Worm (Caenorhabditis elegans): Measurements from ENCODE around the gene F43G6.10.

- TF ChIP-seq F13H6.1 (tag; optimal IDR thresholded peaks at IDR 0.05) (no peak), elt-3 (tag; optimal IDR thresholded peaks at IDR 0.05) (no peak), zag-1 (tag; optimal IDR thresholded peaks at IDR 0.05) (no peak), lin-11 (tag; optimal IDR thresholded peaks at IDR 0.05) (no peak), gmeb-1 (tag; optimal IDR thresholded peaks at IDR 0.05) (no peak), ztf-4 (tag; optimal IDR thresholded peaks at IDR 0.05) (no peak), crh-2 (tag; optimal IDR thresholded peaks at IDR 0.05) (no peak), ama-1 (optimal IDR thresholded peaks at IDR 0.05) (no peak), sem-4 (tag; optimal IDR thresholded peaks at IDR 0.05) (no peak), egl-27 (tag; optimal IDR thresholded peaks at IDR 0.05) (peak; percentile 24), ceh-82 (tag; optimal IDR thresholded peaks at IDR 0.05) (no peak), unc-62 (GFP tag; optimal IDR thresholded peaks at IDR 0.05) (no peak), ztf-11 (tag; optimal IDR thresholded peaks at IDR 0.05) (no peak), nhr-23 (tag; optimal IDR thresholded peaks at IDR 0.05) (no peak)
These were observed 29.2 kb downstream of the F43G6.10 start for ce11 chrII:11838353-11838752.

Data from whole organism, L2 larva.